Fruit fly (Drosophila melanogaster): ENCODE data around the gene CG3473.

DNA sequence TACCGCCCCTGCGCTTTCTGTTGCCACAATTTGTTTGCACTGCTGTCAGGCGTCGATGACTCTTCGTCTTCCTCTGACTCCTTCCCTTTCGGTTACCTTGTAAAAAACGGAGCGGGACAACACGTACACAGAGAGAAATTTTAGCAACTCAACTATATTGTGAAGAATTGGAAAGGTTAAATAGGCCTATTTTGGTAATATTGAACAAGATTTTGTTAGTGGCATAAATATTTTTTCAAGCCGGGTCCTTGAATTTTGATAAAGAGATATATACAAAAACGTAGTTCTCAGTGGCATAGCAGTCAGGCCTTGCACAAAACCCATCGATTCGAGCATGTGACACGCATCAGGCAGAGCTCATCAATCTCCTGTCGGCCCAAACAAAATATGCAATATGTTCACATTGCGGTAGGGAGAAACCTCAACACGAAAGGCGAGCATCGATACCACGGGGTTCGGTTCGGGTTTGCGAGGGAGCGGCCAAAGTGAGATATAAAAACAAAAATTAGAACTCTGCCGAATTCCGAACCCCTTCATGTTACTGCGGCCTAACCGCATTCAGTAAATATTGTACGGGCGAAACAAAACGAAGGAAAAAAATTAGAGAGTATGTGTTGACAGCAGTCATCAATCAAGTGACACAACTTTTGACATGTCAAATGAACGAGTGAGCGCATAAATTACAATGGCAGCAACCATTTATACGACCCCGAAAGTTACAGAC lies 9.5 kb downstream of the CG3473 start:
- no peak for TF ChIP-seq h (optimal IDR thresholded peaks at IDR 0.05)
- no peak for TF ChIP-seq ttk (optimal IDR thresholded peaks at IDR 0.05)
- TF ChIP-seq Myc (optimal IDR thresholded peaks at IDR 0.05) = no peak
- TF ChIP-seq insv (optimal IDR thresholded peaks at IDR 0.05) = no peak
- TF ChIP-seq Sin3A (optimal IDR thresholded peaks at IDR 0.05) = no peak
- no peak for TF ChIP-seq psq (optimal IDR thresholded peaks at IDR 0.05)
